Fruit fly (Drosophila melanogaster): ENCODE measurements around the gene CG32221.

dm6 chr3L:19872465-19872883, 38.0 kb downstream of the CG32221 start:
- TF ChIP-seq ttk (optimal IDR thresholded peaks at IDR 0.05) (no peak), Sin3A (optimal IDR thresholded peaks at IDR 0.05) (no peak), h (optimal IDR thresholded peaks at IDR 0.05) (no peak)
